Worm (Caenorhabditis elegans) whole organism, early embryonic: Measurements from ENCODE around the gene W05E10.2.

ENCODE experiments used
- F13C5.2 ChIP-seq: sonication (generic microtip); optimal IDR thresholded peaks from 2 replicates; lab custom pipeline; 2017; ENCODE audit warnings: mild to moderate bottlenecking, missing genetic modification characterization, inconsistent platforms, missing compliant biosample characterization
- ama-1 ChIP-seq: fragments of 150-350 bp; optimal IDR thresholded peaks from 2 replicates; lab custom pipeline; 2014
- ceh-13 ChIP-seq: fragments of 200-800 bp; sonication (Bioruptor generic); optimal IDR thresholded peaks from 2 replicates; lab custom pipeline; 2018; ENCODE audit warnings: mild to moderate bottlenecking, missing genetic modification characterization, missing compliant biosample characterization
- ceh-36 ChIP-seq: sonication (generic microtip); optimal IDR thresholded peaks from 2 replicates; lab custom pipeline; 2016; ENCODE audit warnings: missing genetic modification characterization, inconsistent platforms, missing compliant biosample characterization
- hmg-4 ChIP-seq: fragments of 200-800 bp; sonication (Bioruptor generic); optimal IDR thresholded peaks from 2 replicates; lab custom pipeline; 2018; ENCODE audit warnings: mild to moderate bottlenecking, missing genetic modification characterization, missing compliant biosample characterization
- pes-1 ChIP-seq: fragments of 200-800 bp; sonication (Bioruptor generic); IDR thresholded peaks from 2 replicates; pipeline ENCODE4 v1.3.6; 2022; ENCODE audit warnings: missing genetic modification reagents, missing genetic modification characterization, missing compliant biosample characterization
- scrt-1 ChIP-seq: fragments of 200-800 bp; sonication (Bioruptor generic); IDR thresholded peaks from 2 replicates; pipeline ENCODE4 v1.3.6; 2022; ENCODE audit warnings: missing genetic modification characterization, missing compliant biosample characterization
- sea-1 ChIP-seq: fragments of 200-800 bp; sonication (Bioruptor generic); conservative IDR thresholded peaks from 2 replicates; pipeline ENCODE4 v1.3.6; 2022; ENCODE audit warnings: missing genetic modification characterization, missing compliant biosample characterization
- tbx-37 ChIP-seq: fragments of 200-800 bp; sonication (Bioruptor generic); conservative IDR thresholded peaks from 2 replicates; pipeline ENCODE4 v1.3.6; 2022; ENCODE audit warnings: missing genetic modification reagents, missing genetic modification characterization, missing compliant biosample characterization

DNA sequence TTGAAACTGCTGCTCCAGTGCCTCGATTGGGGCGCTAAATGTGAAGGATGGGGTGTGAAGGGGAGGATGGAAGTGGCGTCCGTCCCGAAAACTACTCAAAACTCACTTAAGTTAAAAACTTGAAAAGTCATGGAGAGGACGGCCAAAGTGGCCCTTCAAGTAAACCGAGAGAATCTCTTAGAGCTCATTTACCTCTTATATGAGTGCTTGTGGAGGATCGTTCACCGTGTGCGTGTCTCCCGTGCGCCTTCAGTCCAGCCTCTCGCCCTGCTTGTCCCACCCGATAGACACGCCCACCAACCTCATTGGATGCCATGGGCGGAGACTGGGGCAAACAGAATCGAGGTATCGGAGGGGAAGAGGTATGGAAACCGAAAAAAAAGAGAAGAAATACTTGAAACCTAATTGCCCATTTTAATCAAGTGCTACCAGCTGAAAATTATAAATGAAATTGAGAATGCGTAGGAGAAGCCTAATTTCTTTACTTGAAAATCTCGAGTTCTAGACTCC lies 22.0 kb upstream of the W05E10.2 start, which contains the start of gene ceh-27:
- TF ChIP-seq ama-1 (lab: Kevin White, UChicago) (no peak), scrt-1 (GFP tag; lab: Robert Waterston, UW) (no peak), ceh-13 (no peak), sea-1 (GFP tag; lab: Robert Waterston, UW) (no peak), tbx-37 (GFP tag; lab: Robert Waterston, UW) (no peak), hmg-4 (GFP tag; lab: Kevin White, UChicago) (no peak), ceh-36 (no peak), pes-1 (GFP tag; lab: Robert Waterston, UW) (no peak), F13C5.2 (tag; lab: Kevin White, UChicago) (no peak)
